Worm (Caenorhabditis elegans): Measurements from ENCODE around the gene txt-11.

- TF ChIP-seq nhr-11 (tag; optimal IDR thresholded peaks at IDR 0.05), result no peak
- no peak for TF ChIP-seq madf-2 (tag; optimal IDR thresholded peaks at IDR 0.05)
- no peak for TF ChIP-seq unc-55 (GFP tag; optimal IDR thresholded peaks at IDR 0.05)
Measured at ce11 chrV:3426076-3426475, 13.0 kb downstream of the txt-11 start, which contains the start of gene srab-22.

Measured in whole organism, late embryonic.